Worm (Caenorhabditis elegans): Measurements from ENCODE around the gene srh-282.

Gene srh-282

DNA sequence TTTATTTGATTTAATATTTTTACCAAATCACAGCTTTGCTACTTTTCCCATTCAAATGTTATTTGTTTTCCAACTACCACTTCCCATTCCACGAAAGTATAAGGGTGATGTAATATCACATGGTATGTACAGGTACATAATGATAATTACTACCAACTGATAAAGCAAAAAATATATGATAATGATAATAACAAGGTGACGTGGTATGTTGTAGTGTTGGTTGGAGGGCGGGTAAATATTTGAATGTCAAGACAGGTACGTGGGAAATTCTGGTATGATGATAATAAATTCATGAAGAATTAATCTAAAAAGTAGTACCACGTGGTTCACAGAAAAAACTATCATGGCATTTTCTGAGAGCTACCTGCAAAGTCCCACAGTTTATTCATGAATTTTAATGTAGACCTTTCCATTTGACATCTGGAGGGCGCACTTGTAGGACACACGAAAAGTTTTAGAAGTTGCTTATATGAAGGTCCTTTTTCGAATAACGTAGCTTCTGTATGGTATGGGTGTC, 18.7 kb upstream of the srh-282 start (continued):
- TF ChIP-seq ceh-100 (GFP tag; IDR thresholded peaks at IDR 0.05): no peak
- TF ChIP-seq atf-7 (tag; optimal IDR thresholded peaks at IDR 0.05): peak; percentile 79
- TF ChIP-seq lsy-27 (tag; optimal IDR thresholded peaks at IDR 0.05; ENCODE audit: borderline replicate concordance, insufficient read depth): no peak
- no peak for TF ChIP-seq B0019.2 (GFP tag; conservative IDR thresholded peaks at IDR 0.05)
- peak; percentile 66 for TF ChIP-seq B0336.3 (GFP tag; IDR thresholded peaks at IDR 0.05)
- no peak for TF ChIP-seq C17E4.6 (GFP tag; IDR thresholded peaks at IDR 0.05)
- 0 out of 2 replicates have a peak, but pooled peaks have one; percentile 16 for TF ChIP-seq ekl-4 (GFP tag; IDR thresholded peaks at IDR 0.05)
- TF ChIP-seq sea-2 (GFP tag; IDR thresholded peaks at IDR 0.05): no peak
- no peak for TF ChIP-seq dox-1 (GFP tag; IDR thresholded peaks at IDR 0.05)
- TF ChIP-seq somi-1 (GFP tag; optimal IDR thresholded peaks at IDR 0.05): no peak
- no peak for TF ChIP-seq aptf-3 (GFP tag; IDR thresholded peaks at IDR 0.05)
- TF ChIP-seq ceh-79 (tag; optimal IDR thresholded peaks at IDR 0.05): no peak
- TF ChIP-seq cebp-1 (GFP tag; IDR thresholded peaks at IDR 0.05): 0 out of 2 replicates have a peak, but pooled peaks have one; percentile 17
- peak; percentile 47 for TF ChIP-seq cebp-1 (tag; optimal IDR thresholded peaks at IDR 0.05)
- TF ChIP-seq nhr-27 (tag; optimal IDR thresholded peaks at IDR 0.05): no peak
- TF ChIP-seq F22D6.2 (tag; optimal IDR thresholded peaks at IDR 0.05): no peak
- TF ChIP-seq ztf-3 (GFP tag; optimal IDR thresholded peaks at IDR 0.05): no peak
- no peak for TF ChIP-seq snpc-4 (GFP tag; optimal IDR thresholded peaks at IDR 0.05)
- no peak for TF ChIP-seq snpc-4 (tag; optimal IDR thresholded peaks at IDR 0.05)
- TF ChIP-seq C06A6.2 (GFP tag; conservative IDR thresholded peaks at IDR 0.05): no peak; the same call in 1 of the 2 replicates
- no peak for TF ChIP-seq mes-4 (tag; optimal IDR thresholded peaks at IDR 0.05)
- no peak for TF ChIP-seq gei-17 (GFP tag; optimal IDR thresholded peaks at IDR 0.05)
- TF ChIP-seq Y79H2A.3 (GFP tag; conservative IDR thresholded peaks at IDR 0.05): no peak
- TF ChIP-seq tlf-1 (GFP tag; optimal IDR thresholded peaks at IDR 0.05): peak; percentile 49
- no peak for TF ChIP-seq Y67H2A.10 (GFP tag; conservative IDR thresholded peaks at IDR 0.05)
- TF ChIP-seq attf-5 (GFP tag; optimal IDR thresholded peaks at IDR 0.05): no peak
- TF ChIP-seq egl-44 (GFP tag; IDR thresholded peaks at IDR 0.05): no peak
- TF ChIP-seq nhr-120 (GFP tag; IDR thresholded peaks at IDR 0.05): no peak
- TF ChIP-seq lin-26 (GFP tag; IDR thresholded peaks at IDR 0.05): no peak
- TF ChIP-seq K11D2.4 (GFP tag; IDR thresholded peaks at IDR 0.05): no peak
- no peak for TF ChIP-seq madf-3 (GFP tag; IDR thresholded peaks at IDR 0.05)
- TF ChIP-seq ztf-18 (tag; optimal IDR thresholded peaks at IDR 0.05): no peak
- TF ChIP-seq mel-28 (tag; optimal IDR thresholded peaks at IDR 0.05; ENCODE audit: borderline replicate concordance): no peak
- TF ChIP-seq attf-3 (GFP tag; conservative IDR thresholded peaks at IDR 0.05): no peak
- TF ChIP-seq egrh-3 (GFP tag; IDR thresholded peaks at IDR 0.05): no peak
- TF ChIP-seq efl-1 (GFP tag; optimal IDR thresholded peaks at IDR 0.05): no peak
- no peak for TF ChIP-seq xnd-1 (tag; optimal IDR thresholded peaks at IDR 0.05)
- no peak for TF ChIP-seq lir-1 (GFP tag; conservative IDR thresholded peaks at IDR 0.05)
- no peak for TF ChIP-seq ztf-22 (GFP tag; optimal IDR thresholded peaks at IDR 0.05)
- TF ChIP-seq zim-3 (tag; optimal IDR thresholded peaks at IDR 0.05): no peak
- TF ChIP-seq snpc-1.3 (tag; optimal IDR thresholded peaks at IDR 0.05; ENCODE audit: insufficient read depth): no peak
- TF ChIP-seq ztf-28 (GFP tag; IDR thresholded peaks at IDR 0.05): no peak
- no peak for TF ChIP-seq sdz-38 (tag; optimal IDR thresholded peaks at IDR 0.05)
- peak; percentile 45 for TF ChIP-seq madf-10 (tag; optimal IDR thresholded peaks at IDR 0.05)
- no peak for TF ChIP-seq rpc-1 (optimal IDR thresholded peaks at IDR 0.05)
- no peak for TF ChIP-seq rpc-1 (tag; optimal IDR thresholded peaks at IDR 0.05)
- TF ChIP-seq ztf-26 (tag; optimal IDR thresholded peaks at IDR 0.05): no peak
- no peak for TF ChIP-seq F33H1.4 (GFP tag; IDR thresholded peaks at IDR 0.05)
- no peak for TF ChIP-seq D2030.7 (GFP tag; IDR thresholded peaks at IDR 0.05)
- peak; percentile 4; the same call in 1 of the 2 replicates for TF ChIP-seq mcd-1 (GFP tag; IDR thresholded peaks at IDR 0.05)

Data from whole organism, young adult.